Worm (Caenorhabditis elegans) whole organism, L4/young adult: ENCODE measurements around the gene R04D3.3.

Experiments
- W03F9.2 ChIP-seq: fragments of 150-350 bp; optimal IDR thresholded peaks from 2 replicates; lab custom pipeline; 2014; ENCODE audit warnings: missing biosample characterization, missing genetic modification characterization
- dao-5 ChIP-seq: sonication (generic microtip); optimal IDR thresholded peaks from 2 replicates; lab custom pipeline; 2016; ENCODE audit warnings: missing genotype, missing genetic modification characterization, moderate library complexity, missing compliant biosample characterization
- him-1 ChIP-seq: sonication (generic microtip); optimal IDR thresholded peaks from 2 replicates; lab custom pipeline; 2016; ENCODE audit warnings: missing genotype, missing genetic modification reagents, missing genetic modification characterization, missing compliant biosample characterization

DNA sequence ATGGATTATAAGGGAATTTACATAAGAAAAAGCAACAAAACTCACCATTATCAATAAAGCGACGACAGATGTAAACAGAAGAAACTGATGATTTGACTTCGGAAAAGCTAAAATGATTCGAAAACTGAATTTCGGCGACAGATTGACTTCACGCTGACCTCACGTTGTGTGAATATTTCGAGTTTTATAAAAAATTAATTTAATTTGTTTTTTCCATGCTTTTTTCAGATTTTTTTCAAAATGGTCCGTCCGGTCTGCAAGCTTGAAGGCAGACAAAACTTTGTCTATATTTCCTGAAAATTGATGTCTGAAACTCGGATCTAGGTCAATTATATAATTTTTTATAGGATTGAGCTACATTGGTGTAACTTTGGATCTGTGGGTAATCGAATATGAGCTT is 48.2 kb downstream of the R04D3.3 start, which contains the start of gene K08H2.5:
- TF ChIP-seq W03F9.2 (tag; lab: Kevin White, UChicago) (no peak), him-1 (tag; lab: Kevin White, UChicago) (no peak), dao-5 (tag; lab: Kevin White, UChicago) (no peak)
